Fruit fly (Drosophila melanogaster): ENCODE measurements around the gene CG15353.
A peak's percentile ranks its signal among the peaks of the same experiment; 100 is the strongest.

CG15353 gene

dm6 chr2L:2011430-2011829 is 4.4 kb upstream of the CG15353 start:
- no peak for TF ChIP-seq noc (tag; optimal IDR thresholded peaks at IDR 0.05)

- TF ChIP-seq noc (tag; optimal IDR thresholded peaks at IDR 0.05), result peak; percentile 19
These were observed 3.5 kb upstream of the CG15353 start for dm6 chr2L:2010335-2011061.

- no peak for TF ChIP-seq noc (tag; optimal IDR thresholded peaks at IDR 0.05)
These were observed 2.3 kb upstream of the CG15353 start, which contains the start of gene CG4238 for dm6 chr2L:2008980-2009954. CG4238 (plus strand) TSS chr2L:2009859.

DNA sequence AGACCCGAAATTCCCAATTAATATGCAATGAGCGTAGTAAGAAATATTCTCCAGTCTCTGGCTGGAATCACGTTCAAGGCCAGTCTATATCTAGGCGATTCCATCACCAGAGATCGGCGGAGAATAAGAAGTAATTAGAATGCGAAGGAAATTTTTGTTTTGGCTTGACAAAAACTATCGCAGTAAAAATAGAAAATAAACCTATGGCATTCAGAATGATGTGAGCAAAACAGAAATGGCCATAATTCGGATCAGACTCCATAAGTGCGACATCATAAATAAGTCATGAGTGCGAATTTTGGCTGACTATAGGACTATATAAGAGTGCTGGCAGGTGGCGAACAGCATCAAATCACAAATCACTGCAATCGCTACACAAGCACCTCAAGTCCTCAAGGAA is 1.1 kb upstream of the CG15353 start, which contains the start of gene Nplp4:
Gene Nplp4, plus strand, starts transcription at position 301 of the 400 bp plus-strand sequence.
- no peak for TF ChIP-seq noc (tag; optimal IDR thresholded peaks at IDR 0.05)

DNA sequence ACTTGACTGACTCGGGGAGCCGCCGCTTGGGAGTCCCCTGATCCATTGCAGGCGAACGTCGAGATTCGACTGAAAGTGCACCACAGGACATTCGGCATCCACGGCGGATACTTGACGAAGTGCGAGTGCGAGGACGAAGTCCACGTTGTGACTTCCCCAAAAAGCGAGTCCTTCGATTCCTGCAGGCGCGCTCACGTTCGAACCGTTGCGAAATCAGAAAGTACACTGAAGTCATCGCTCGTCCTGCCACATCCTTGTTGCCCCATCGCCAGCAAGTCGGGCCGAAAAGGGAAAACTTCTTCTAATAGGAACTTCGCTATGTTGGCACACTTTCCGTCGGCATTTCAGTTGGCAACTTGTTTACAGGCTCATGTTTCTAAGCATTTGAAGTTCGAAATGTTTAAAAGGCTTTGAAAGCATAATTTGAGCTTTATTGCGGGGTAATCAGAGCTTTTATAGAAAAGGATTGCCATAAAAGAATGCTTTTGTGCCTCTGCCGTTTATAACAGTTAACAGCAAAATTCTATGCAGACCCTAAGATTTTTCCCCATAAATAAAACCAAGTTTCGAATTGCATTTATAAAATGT is 817 bp downstream of the CG15353 start, which contains the start of gene CG33543:
Gene CG33543, minus strand, starts transcription at position 232 of the 588 bp plus-strand sequence.
- TF ChIP-seq noc (tag; optimal IDR thresholded peaks at IDR 0.05), result no peak

dm6 chr2L:1992060-1992459 is 14.9 kb downstream of the CG15353 start, which contains the start of gene Obp22a:
Obp22a (minus strand) TSS chr2L:1992160.
- no peak for TF ChIP-seq noc (tag; optimal IDR thresholded peaks at IDR 0.05)

DNA sequence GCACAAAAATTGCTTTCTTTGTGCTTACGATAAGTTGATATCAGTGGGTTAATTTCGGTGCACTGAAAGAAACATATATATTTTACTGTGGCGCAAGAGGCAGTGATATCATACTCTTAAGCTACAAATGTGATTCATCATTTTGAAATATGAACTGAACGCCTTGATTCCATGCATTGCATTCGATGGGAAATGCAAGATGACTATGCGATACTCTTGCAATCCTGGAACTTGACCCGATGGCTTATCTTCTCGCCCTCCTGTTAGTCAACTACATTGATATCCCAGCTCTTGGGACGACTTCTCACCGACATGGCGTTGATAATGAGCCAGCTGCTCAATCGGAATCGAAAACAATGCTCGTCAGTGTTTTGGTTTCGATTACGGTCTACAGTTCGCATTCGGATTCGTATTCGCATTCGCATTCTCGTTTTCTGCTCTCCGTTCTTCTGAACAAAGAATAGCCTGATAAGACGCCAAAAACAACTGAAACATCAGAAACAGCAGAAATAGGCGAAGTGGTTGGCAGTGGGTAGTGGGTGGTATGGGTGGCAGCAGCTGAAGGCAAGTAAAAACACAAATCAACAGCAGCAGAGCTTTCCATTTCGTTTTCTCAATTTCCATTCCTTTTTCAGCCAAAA is 17.6 kb downstream of the CG15353 start:
- peak; percentile 28 for TF ChIP-seq noc (tag; optimal IDR thresholded peaks at IDR 0.05)

DNA sequence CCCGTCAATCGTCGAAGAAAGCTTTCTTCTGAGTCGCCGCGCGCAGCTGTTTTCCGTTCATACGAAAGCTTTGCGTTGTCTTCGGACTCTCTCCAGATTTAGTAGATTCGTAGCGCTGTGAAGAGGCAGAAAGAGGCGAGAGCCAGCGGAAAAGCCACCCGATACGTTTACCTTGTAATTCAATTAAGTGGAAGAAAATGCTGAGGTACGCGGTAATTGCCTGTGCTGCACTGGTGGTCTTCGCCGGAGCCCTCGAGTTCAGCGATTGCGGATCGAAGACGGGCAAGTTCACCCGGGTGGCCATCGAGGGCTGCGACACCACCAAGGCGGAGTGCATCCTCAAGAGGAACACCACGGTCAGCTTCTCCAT is 18.8 kb downstream of the CG15353 start, which contains the start of gene Npc2a:
Gene Npc2a, plus strand, starts transcription at position 99 of the 370 bp plus-strand sequence.
- no peak for TF ChIP-seq noc (tag; optimal IDR thresholded peaks at IDR 0.05)

DNA sequence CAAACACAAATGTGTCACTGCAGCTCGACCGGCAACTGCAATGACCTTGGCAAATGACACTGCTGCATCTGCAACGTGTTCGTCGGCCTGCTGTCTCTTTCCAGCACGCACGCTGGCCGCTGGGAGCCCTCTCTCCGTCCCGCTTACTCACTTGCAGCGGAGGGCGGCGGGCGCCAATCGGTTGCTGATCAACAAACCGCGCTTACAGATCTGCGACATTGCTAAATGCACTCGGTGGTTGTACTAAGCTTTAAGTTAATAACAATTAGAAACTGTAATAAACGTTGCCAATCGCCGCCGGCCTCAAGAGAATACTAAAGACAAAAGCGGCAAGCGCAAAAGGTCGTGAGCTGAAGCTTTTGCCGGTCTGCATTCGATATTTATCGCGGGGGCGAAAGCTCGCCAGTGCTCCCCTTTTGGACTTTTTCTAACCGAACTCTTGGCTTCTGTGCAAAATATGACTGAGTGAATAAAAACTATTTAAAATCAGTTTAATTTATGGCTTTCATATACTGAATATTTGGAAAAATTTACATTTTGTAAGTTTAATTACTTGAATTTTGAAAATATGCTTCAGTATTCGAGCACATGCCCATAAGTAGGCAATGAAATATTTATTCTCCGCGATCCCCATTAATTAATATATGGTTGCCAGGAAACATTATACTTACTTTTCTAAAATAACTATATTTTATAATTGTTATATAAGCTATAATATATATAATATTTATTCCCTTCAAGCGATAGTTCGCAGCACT is 19.4 kb downstream of the CG15353 start, which contains the start of gene Got2:
Gene Got2, minus strand, starts transcription at position 325 of the 758 bp plus-strand sequence.
- TF ChIP-seq noc (tag; optimal IDR thresholded peaks at IDR 0.05), result no peak

- peak; percentile 82 for TF ChIP-seq noc (tag; optimal IDR thresholded peaks at IDR 0.05)
These were observed 20.4 kb downstream of the CG15353 start for dm6 chr2L:1986343-1987280.

DNA sequence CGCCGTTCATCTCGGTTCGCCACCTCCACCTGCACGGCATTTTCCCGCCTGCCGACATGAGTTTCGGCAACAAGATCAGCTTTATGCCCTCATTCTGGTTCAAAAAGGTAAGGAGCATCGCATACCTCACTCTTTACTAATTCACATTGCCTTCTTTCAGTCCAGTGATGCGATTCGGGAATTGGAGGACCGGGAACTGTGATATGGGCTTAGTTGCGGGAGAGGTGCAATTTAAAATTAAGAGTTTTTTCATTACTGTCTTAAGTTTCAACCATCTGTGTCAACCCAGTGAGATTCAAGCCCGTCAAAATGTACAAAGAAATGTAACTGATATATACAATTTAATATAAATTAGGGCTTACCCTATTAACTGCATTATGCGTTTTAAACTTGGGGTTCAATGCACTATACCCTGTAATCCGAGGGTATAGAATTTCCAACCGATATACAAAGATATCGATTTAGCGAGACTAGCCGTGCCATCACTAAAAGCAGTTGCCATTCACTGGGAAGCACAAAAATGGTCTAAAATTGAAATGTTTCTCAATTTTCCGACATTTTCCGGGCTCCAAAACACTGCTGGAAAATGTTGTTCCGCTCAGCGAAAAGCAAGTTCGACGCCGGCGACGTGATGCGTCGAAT is 25.1 kb downstream of the CG15353 start, which contains the start of gene CG7289:
Gene CG7289, plus strand, starts transcription at position 492 of the 642 bp plus-strand sequence.
- TF ChIP-seq noc (tag; optimal IDR thresholded peaks at IDR 0.05), result no peak

DNA sequence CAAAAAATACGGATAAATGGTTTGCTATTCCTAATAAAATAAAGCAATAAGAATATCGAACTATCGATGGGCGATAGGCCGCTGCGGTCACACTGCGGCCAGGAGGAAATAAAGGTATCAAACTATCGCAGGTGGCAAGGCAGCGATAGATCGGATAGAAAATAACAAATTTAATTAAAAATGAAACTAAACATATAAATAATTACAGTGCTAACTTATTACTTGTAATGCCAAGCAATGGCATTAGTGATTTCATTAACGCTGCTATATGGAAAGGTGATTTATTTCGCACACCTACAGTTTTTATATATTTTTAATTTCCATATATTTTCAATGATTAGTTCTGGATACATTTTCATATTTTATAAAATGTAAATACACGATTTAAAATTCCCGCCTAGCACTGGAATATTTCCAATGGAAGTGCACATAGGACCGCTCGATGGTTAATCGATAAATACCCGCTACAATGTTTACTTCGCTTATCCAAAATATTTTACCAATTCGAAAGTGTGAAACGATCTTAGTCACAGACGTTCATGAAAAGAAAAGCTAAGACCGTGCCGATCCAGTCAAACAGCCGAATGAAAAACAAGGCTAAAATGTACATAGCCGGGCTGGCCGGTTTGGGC is 26.2 kb downstream of the CG15353 start, which contains the start of the genes CG15356 and CG15362:
Gene CG15356, minus strand, starts transcription at position 48 of the 632 bp plus-strand sequence.
Gene CG15362, plus strand, starts transcription at position 469 of the 632 bp plus-strand sequence.
- TF ChIP-seq noc (tag; optimal IDR thresholded peaks at IDR 0.05), result no peak

All from whole organism, larva.